Fruit fly (Drosophila melanogaster): Measurements from ENCODE around the gene dgt4.

The dgt4 gene

dm6 chrX:4131049-4131629 is 17.6 kb downstream of the dgt4 start, which contains the start of gene GlcAT-I (continued):
- no peak for TF ChIP-seq Kr (GFP tag; optimal IDR thresholded peaks at IDR 0.05)
- no peak for TF ChIP-seq ind (GFP tag; optimal IDR thresholded peaks at IDR 0.05)

DNA sequence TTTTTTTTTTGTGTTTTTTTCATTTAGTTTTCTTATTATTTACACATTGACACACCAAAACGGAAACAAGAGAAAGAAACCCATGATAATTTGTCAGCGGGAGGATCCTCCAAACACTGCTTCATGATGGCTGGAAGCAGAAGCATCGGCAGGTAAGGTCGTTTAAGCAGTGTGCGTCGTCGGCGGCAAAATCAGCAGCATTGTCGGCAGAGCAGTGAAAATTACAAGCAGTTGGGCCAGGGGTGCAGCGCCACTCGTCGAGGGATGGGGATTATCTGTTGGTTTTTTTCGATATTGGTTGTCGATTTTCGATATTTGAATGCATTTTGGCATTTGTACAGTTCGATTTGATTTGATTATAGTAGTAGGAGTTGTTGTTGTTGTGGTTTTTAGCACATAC is 25.5 kb downstream of the dgt4 start:
- TF ChIP-seq BEAF-32 (GFP tag; optimal IDR thresholded peaks at IDR 0.05) (no peak), fd64A (GFP tag; optimal IDR thresholded peaks at IDR 0.05) (no peak), CG9797 (GFP tag; optimal IDR thresholded peaks at IDR 0.05) (no peak), bigmax (GFP tag; optimal IDR thresholded peaks at IDR 0.05) (no peak), Xrp1 (GFP tag; IDR thresholded peaks at IDR 0.05) (no peak), CG31365 (tag; optimal IDR thresholded peaks at IDR 0.05) (peak; percentile 91), GATAe (GFP tag; conservative IDR thresholded peaks at IDR 0.05) (no peak), Dfd (GFP tag; optimal IDR thresholded peaks at IDR 0.05) (peak in 1 of 2 experiments; percentile 82), CG7928 (GFP tag; optimal IDR thresholded peaks at IDR 0.05) (peak; percentile 29), amos (GFP tag; IDR thresholded peaks at IDR 0.05; ENCODE audit: partially characterized antibody) (0 out of 2 replicates have a peak, but pooled peaks have one; percentile 6), CG42726 (GFP tag; IDR thresholded peaks at IDR 0.05; ENCODE audit: partially characterized antibody) (0 out of 2 replicates have a peak, but pooled peaks have one; percentile 39), Elba2 (GFP tag; optimal IDR thresholded peaks at IDR 0.05) (no peak), CG2199 (GFP tag; IDR thresholded peaks at IDR 0.05) (no peak), CG13123 (GFP tag; optimal IDR thresholded peaks at IDR 0.05) (no peak), stwl (tag; optimal IDR thresholded peaks at IDR 0.05) (peak; percentile 96), CG8290 (GFP tag; optimal IDR thresholded peaks at IDR 0.05) (peak; percentile 99), CG8290 (tag; optimal IDR thresholded peaks at IDR 0.05) (peak; percentile 53 to 94)

- TF ChIP-seq CG4730 (GFP tag; IDR thresholded peaks at IDR 0.05) (no peak), CG14441 (GFP tag; IDR thresholded peaks at IDR 0.05) (peak; percentile 35; the same call in 1 of the 2 replicates), Med (GFP tag) (peak; percentile 64), CG7786 (GFP tag; optimal IDR thresholded peaks at IDR 0.05) (no peak), grau (tag; optimal IDR thresholded peaks at IDR 0.05) (peak; percentile 6), stwl (tag; optimal IDR thresholded peaks at IDR 0.05) (no peak), CG2129 (GFP tag; IDR thresholded peaks at IDR 0.05; ENCODE audit: partially characterized antibody) (no peak), Xrp1 (GFP tag; IDR thresholded peaks at IDR 0.05) (peak; percentile 32; the same call in 1 of the 2 replicates), CG11398 (GFP tag; optimal IDR thresholded peaks at IDR 0.05) (no peak), emc (GFP tag; optimal IDR thresholded peaks at IDR 0.05) (no peak), Pdp1 (GFP tag; optimal IDR thresholded peaks at IDR 0.05) (no peak), tio (GFP tag; optimal IDR thresholded peaks at IDR 0.05) (peak; percentile 8), dysf (GFP tag; IDR thresholded peaks at IDR 0.05) (0 out of 3 replicates have a peak, but pooled peaks have one; percentile 20), esg (GFP tag; conservative IDR thresholded peaks at IDR 0.05) (no peak), row (GFP tag; IDR thresholded peaks at IDR 0.05) (peak; percentile 56; the same call in 2 of the 3 replicates), Hr51 (GFP tag; optimal IDR thresholded peaks at IDR 0.05) (peak in 1 of 2 experiments; percentile 5), ken (GFP tag; IDR thresholded peaks at IDR 0.05) (0 out of 3 replicates have a peak, but pooled peaks have one; percentile 23), CG6689 (GFP tag; IDR thresholded peaks at IDR 0.05) (0 out of 2 replicates have a peak, but pooled peaks have one; percentile 15), phol (tag; optimal IDR thresholded peaks at IDR 0.05) (peak; percentile 4), zen (tag; optimal IDR thresholded peaks at IDR 0.05) (peak; percentile 3), CG32532 (GFP tag; IDR thresholded peaks at IDR 0.05) (0 out of 2 replicates have a peak, but pooled peaks have one; percentile 7), CG14667 (GFP tag; IDR thresholded peaks at IDR 0.05) (0 out of 2 replicates have a peak, but pooled peaks have one; percentile 13), lab (GFP tag; optimal IDR thresholded peaks at IDR 0.05) (peak; percentile 27), sens (GFP tag) (peak; percentile 10), CG11504 (tag; optimal IDR thresholded peaks at IDR 0.05) (peak; percentile 23), Drgx (GFP tag; IDR thresholded peaks at IDR 0.05) (peak; percentile 55; the same call in 1 of the 2 replicates), dmrt99B (tag; optimal IDR thresholded peaks at IDR 0.05) (peak; percentile 41), CG2120 (GFP tag; optimal IDR thresholded peaks at IDR 0.05) (peak; percentile 24), ind (GFP tag; optimal IDR thresholded peaks at IDR 0.05) (peak; percentile 3), CG11696 (GFP tag; IDR thresholded peaks at IDR 0.05) (0 out of 2 replicates have a peak, but pooled peaks have one; percentile 52), CG13424 (tag; optimal IDR thresholded peaks at IDR 0.05) (no peak)
Measured at dm6 chrX:4150989-4151388, 37.5 kb downstream of the dgt4 start.

All from whole organism, embryonic.